Fruit fly (Drosophila melanogaster) whole organism, embryonic: Measurements from ENCODE around the gene CG18095.

Experiments used
- Adf1 ChIP-seq: fragments of 200-800 bp; sonication (Bioruptor generic); IDR thresholded peaks from 2 replicates; pipeline ENCODE4 v1.3.6; 2022; ENCODE audit warnings: missing biosample characterization, missing genetic modification characterization
- Bdp1 ChIP-seq: fragments of 200-800 bp; sonication (Bioruptor generic); optimal IDR thresholded peaks from 3 replicates; lab custom pipeline; 2016; ENCODE audit warnings: missing biosample characterization, missing genetic modification characterization
- CG10543 ChIP-seq: fragments of 200-800 bp; sonication (Bioruptor generic); optimal IDR thresholded peaks from 3 replicates; lab custom pipeline; 2017; ENCODE audit warnings: missing biosample characterization, mild to moderate bottlenecking, missing genetic modification characterization, moderate library complexity
- CG10959 ChIP-seq: fragments of 200-800 bp; sonication (Bioruptor generic); IDR thresholded peaks from 2 replicates; pipeline ENCODE4 v1.3.6; 2022; ENCODE audit warnings: missing biosample characterization, missing genetic modification characterization
- CG11723 ChIP-seq: fragments of 200-800 bp; sonication (Bioruptor generic); optimal IDR thresholded peaks from 2 replicates; lab custom pipeline; 2017; ENCODE audit warnings: missing biosample characterization, mild to moderate bottlenecking, missing genetic modification characterization
- CG12299 ChIP-seq: fragments of 200-800 bp; sonication (Bioruptor generic); optimal IDR thresholded peaks from 2 replicates; lab custom pipeline; 2018; ENCODE audit warnings: missing biosample characterization, mild to moderate bottlenecking, missing genetic modification characterization
- CG1647 ChIP-seq: fragments of 200-800 bp; sonication (Bioruptor generic); optimal IDR thresholded peaks from 3 replicates; lab custom pipeline; 2016; ENCODE audit warnings: missing biosample characterization, missing genetic modification characterization
- CG16815 ChIP-seq: fragments of 200-800 bp; sonication (Bioruptor generic); optimal IDR thresholded peaks from 3 replicates; lab custom pipeline; 2017; ENCODE audit warnings: missing biosample characterization, mild to moderate bottlenecking, missing genetic modification characterization
- CG18599 ChIP-seq: fragments of 200-800 bp; sonication (Bioruptor generic); optimal IDR thresholded peaks from 3 replicates; lab custom pipeline; 2017; ENCODE audit warnings: missing biosample characterization, missing genetic modification characterization, mild to moderate bottlenecking, moderate library complexity, missing genetic modification reagents
- CG33213 ChIP-seq: fragments of 200-800 bp; sonication (Bioruptor generic); optimal IDR thresholded peaks from 3 replicates; lab custom pipeline; 2016; ENCODE audit warnings: missing biosample characterization, missing genetic modification characterization
- CG33557 ChIP-seq: fragments of 200-800 bp; sonication (Bioruptor generic); optimal IDR thresholded peaks from 2 replicates; lab custom pipeline; 2019; ENCODE audit warnings: missing biosample characterization, mild to moderate bottlenecking, missing genetic modification characterization, moderate library complexity
- CG3726 ChIP-seq: fragments of 200-800 bp; sonication (Bioruptor generic); IDR thresholded peaks from 3 replicates; pipeline ENCODE4, ENCODE4 v1.3.6; 2022; ENCODE audit warnings: missing biosample characterization, missing genetic modification characterization
- CG6175 ChIP-seq: fragments of 200-800 bp; sonication (Bioruptor generic); IDR thresholded peaks from 3 replicates; pipeline ENCODE4 v1.3.6; 2022; ENCODE audit warnings: missing biosample characterization, missing genetic modification characterization
- CG7271 ChIP-seq: fragments of 200-800 bp; sonication (Bioruptor generic); optimal IDR thresholded peaks from 2 replicates; lab custom pipeline; 2018; ENCODE audit warnings: missing biosample characterization, mild to moderate bottlenecking, missing genetic modification characterization, moderate library complexity
- CG8765 ChIP-seq: fragments of 200-800 bp; sonication (Bioruptor generic); IDR thresholded peaks from 2 replicates; pipeline ENCODE4 v1.3.6; 2022; ENCODE audit warnings: missing biosample characterization, missing genetic modification characterization
- CG8924 ChIP-seq: fragments of 200-800 bp; optimal IDR thresholded peaks from 3 replicates; lab custom pipeline; 2019; ENCODE audit warnings: missing biosample characterization, mild to moderate bottlenecking, missing genetic modification characterization, moderate library complexity
- CG9215 ChIP-seq: fragments of 200-800 bp; sonication (Bioruptor generic); IDR thresholded peaks from 2 replicates; pipeline ENCODE4 v1.3.6; 2022; ENCODE audit warnings: missing biosample characterization, missing genetic modification characterization
- CG9932 ChIP-seq: fragments of 200-800 bp; sonication (Bioruptor generic); IDR thresholded peaks from 2 replicates; pipeline ENCODE4 v1.3.6; 2022; ENCODE audit warnings: missing biosample characterization, missing genetic modification characterization
- Deaf1 ChIP-seq: fragments of 200-800 bp; optimal IDR thresholded peaks from 3 replicates; lab custom pipeline; 2019; ENCODE audit warnings: missing biosample characterization, mild to moderate bottlenecking, missing genetic modification characterization, moderate library complexity
- Elba2 ChIP-seq: fragments of 200-800 bp; sonication (Bioruptor generic); optimal IDR thresholded peaks from 3 replicates; lab custom pipeline; 2016; ENCODE audit warnings: missing biosample characterization, missing genetic modification characterization
- H2.0 ChIP-seq: fragments of 200-800 bp; sonication (Bioruptor generic); IDR thresholded peaks from 2 replicates; pipeline ENCODE4 v1.3.6; 2022; ENCODE audit warnings: missing biosample characterization, missing genetic modification characterization
- HmgZ ChIP-seq: fragments of 200-800 bp; sonication (Bioruptor generic); optimal IDR thresholded peaks from 2 replicates; lab custom pipeline; 2018; ENCODE audit warnings: missing biosample characterization, mild to moderate bottlenecking, missing genetic modification characterization
- Lhr ChIP-seq: fragments of 200-800 bp; sonication (Bioruptor generic); optimal IDR thresholded peaks from 3 replicates; lab custom pipeline; 2017; ENCODE audit warnings: mild to moderate bottlenecking, missing biosample characterization, missing genetic modification reagents, missing genetic modification characterization
- Med ChIP-seq: fragments of 200-800 bp; sonication (Bioruptor generic); peaks from one replicate; lab custom pipeline; 2016; ENCODE audit warnings: missing biosample characterization, missing genetic modification characterization, mild to moderate bottlenecking, inconsistent platforms, moderate library complexity
- Nf-YA ChIP-seq: fragments of 200-800 bp; sonication (Bioruptor generic); IDR thresholded peaks from 2 replicates; pipeline ENCODE4 v1.3.6; 2022; ENCODE audit warnings: missing biosample characterization, missing genetic modification characterization
- Ptx1 ChIP-seq: fragments of 200-800 bp; sonication (Bioruptor generic); IDR thresholded peaks from 2 replicates; pipeline ENCODE4 v1.3.6; 2022; ENCODE audit warnings: missing biosample characterization, missing genetic modification characterization
- Sry-δ ChIP-seq: fragments of 200-800 bp; sonication (Bioruptor generic); optimal IDR thresholded peaks from 2 replicates; lab custom pipeline; 2016; ENCODE audit warnings: missing biosample characterization, missing genetic modification characterization
- Trl ChIP-seq, 3 experiments: fragments of >200 bp in 2 of 3; fragments of 200-800 bp in 1 of 3; sonication (Bioruptor generic) in 1 of 3; optimal IDR thresholded peaks; 2 replicates in 1 of 3; 3 replicates in 2 of 3; lab custom pipeline; 2016 to 2017; ENCODE audit warnings: missing biosample characterization in 1 of 3, missing genetic modification characterization in 1 of 3
- Vsx1 ChIP-seq: fragments of 200-800 bp; sonication (Bioruptor generic); optimal IDR thresholded peaks from 2 replicates; lab custom pipeline; 2017; ENCODE audit warnings: missing biosample characterization, mild to moderate bottlenecking, missing genetic modification characterization, missing genetic modification reagents
- Xrp1 ChIP-seq: fragments of 200-800 bp; sonication (Bioruptor generic); IDR thresholded peaks from 2 replicates; pipeline ENCODE4 v1.3.6; 2022; ENCODE audit warnings: missing biosample characterization, missing genetic modification characterization
- al ChIP-seq: fragments of 200-800 bp; sonication (Bioruptor generic); IDR thresholded peaks from 2 replicates; pipeline ENCODE4 v1.3.6; 2022; ENCODE audit warnings: missing biosample characterization, missing genetic modification characterization
- az2 ChIP-seq: fragments of 200-800 bp; sonication (Bioruptor generic); optimal IDR thresholded peaks from 3 replicates; lab custom pipeline; 2016; ENCODE audit warnings: missing biosample characterization, missing genetic modification characterization
- btn ChIP-seq: fragments of 200-800 bp; sonication (Bioruptor generic); optimal IDR thresholded peaks from 2 replicates; lab custom pipeline; 2016; ENCODE audit warnings: missing biosample characterization, missing genetic modification characterization
- chinmo ChIP-seq: fragments of 200-800 bp; sonication (Bioruptor generic); IDR thresholded peaks from 4 replicates; pipeline ENCODE4 v1.3.6; 2022; ENCODE audit warnings: missing biosample characterization, missing genetic modification characterization; ENCODE audit not compliant: partially characterized antibody
- ems ChIP-seq: fragments of 200-800 bp; sonication (Bioruptor generic); optimal IDR thresholded peaks from 3 replicates; lab custom pipeline; 2016; ENCODE audit warnings: missing biosample characterization, missing genetic modification characterization
- fd102C ChIP-seq: fragments of 200-800 bp; sonication (Bioruptor generic); optimal IDR thresholded peaks from 2 replicates; lab custom pipeline; 2018; ENCODE audit warnings: missing biosample characterization, mild to moderate bottlenecking, missing genetic modification characterization, moderate library complexity
- h ChIP-seq: fragments of >200 bp; optimal IDR thresholded peaks from 2 replicates; lab custom pipeline; 2017
- kay ChIP-seq: fragments of 200-800 bp; sonication (Bioruptor generic); optimal IDR thresholded peaks from 2 replicates; lab custom pipeline; 2016; ENCODE audit warnings: missing biosample characterization, missing genetic modification characterization
- ken ChIP-seq: fragments of 200-800 bp; sonication (Bioruptor generic); IDR thresholded peaks from 3 replicates; pipeline ENCODE4 v1.3.6; 2022; ENCODE audit warnings: missing biosample characterization, missing genetic modification characterization
- org-1 ChIP-seq: fragments of 200-800 bp; sonication (Bioruptor generic); optimal IDR thresholded peaks from 2 replicates; lab custom pipeline; 2017; ENCODE audit warnings: missing biosample characterization, missing genetic modification characterization
- pzg ChIP-seq: fragments of 200-800 bp; sonication (Bioruptor generic); optimal IDR thresholded peaks from 3 replicates; lab custom pipeline; 2018; ENCODE audit warnings: missing biosample characterization, mild to moderate bottlenecking, missing genetic modification characterization, moderate library complexity
- repo ChIP-seq: fragments of 200-800 bp; sonication (Bioruptor generic); optimal IDR thresholded peaks from 2 replicates; lab custom pipeline; 2016; ENCODE audit warnings: missing biosample characterization, missing genetic modification characterization
- stc ChIP-seq: fragments of 200-800 bp; sonication (Bioruptor generic); IDR thresholded peaks from 2 replicates; pipeline ENCODE4 v1.3.6; 2022; ENCODE audit warnings: missing biosample characterization, missing genetic modification characterization
- twi ChIP-seq: fragments of 200-800 bp; optimal IDR thresholded peaks from 2 replicates; lab custom pipeline; 2019; ENCODE audit warnings: missing biosample characterization, mild to moderate bottlenecking, missing genetic modification characterization, moderate library complexity
- vvl ChIP-seq: fragments of 200-800 bp; sonication (Bioruptor generic); IDR thresholded peaks from 2 replicates; pipeline ENCODE4 v1.3.6; 2022; ENCODE audit warnings: missing biosample characterization, missing genetic modification characterization
- z ChIP-seq: fragments of 200-800 bp; sonication (Bioruptor generic); IDR thresholded peaks from 3 replicates; pipeline ENCODE4 v1.3.6; 2022; ENCODE audit warnings: missing biosample characterization, missing genetic modification characterization
- zen ChIP-seq: fragments of 200-800 bp; sonication (Bioruptor generic); optimal IDR thresholded peaks from 3 replicates; lab custom pipeline; 2018; ENCODE audit warnings: missing biosample characterization, mild to moderate bottlenecking, missing genetic modification characterization, moderate library complexity
- zen2 ChIP-seq: fragments of 200-800 bp; sonication (Bioruptor generic); IDR thresholded peaks from 3 replicates; pipeline ENCODE4 v1.3.6; 2022; ENCODE audit warnings: missing biosample characterization, missing genetic modification characterization; ENCODE audit not compliant: partially characterized antibody

The CG18095 gene

dm6 chr2L:14021646-14022129 lies 9.7 kb downstream of the CG18095 start (continued):
- TF ChIP-seq vvl (GFP tag; lab: Robert Waterston, UW): no peak; the same call in 1 of the 2 replicates
- no peak for TF ChIP-seq Bdp1 (GFP tag; lab: Kevin White, UChicago)
- TF ChIP-seq twi: no peak
- no peak for TF ChIP-seq CG3726 (GFP tag; lab: Robert Waterston, UW)
- no peak for TF ChIP-seq CG16815 (GFP tag; lab: Kevin White, UChicago)
- peak in 1 of 2 experiments; percentile 12 for TF ChIP-seq Trl (optimal IDR thresholded peaks at IDR 0.05; lab: Kevin White, UChicago)
- TF ChIP-seq Trl (GFP tag; optimal IDR thresholded peaks at IDR 0.05; lab: Kevin White, UChicago): no peak
- 0 out of 3 replicates have a peak, but pooled peaks have one; percentile 46 for TF ChIP-seq zen2 (GFP tag; lab: Robert Waterston, UW)
- TF ChIP-seq z (GFP tag; lab: Robert Waterston, UW): 0 out of 3 replicates have a peak, but pooled peaks have one; percentile 48
- TF ChIP-seq az2 (GFP tag; lab: Kevin White, UChicago): no peak
- peak; percentile 100 for TF ChIP-seq chinmo (GFP tag; lab: Robert Waterston, UW)
- TF ChIP-seq CG1647: peak; percentile 9
- no peak for TF ChIP-seq CG18599 (GFP tag; lab: Kevin White, UChicago)
- TF ChIP-seq btn: peak; percentile 23

dm6 chr2L:14020875-14021643 lies 10.3 kb downstream of the CG18095 start:
- TF ChIP-seq h (lab: Kevin White, UChicago): no peak
- TF ChIP-seq ems (GFP tag; lab: Kevin White, UChicago): peak; percentile 48
- peak; percentile 88 for TF ChIP-seq Med (GFP tag; lab: Kevin White, UChicago)
- TF ChIP-seq CG9215 (GFP tag; lab: Robert Waterston, UW): no peak; the same call in none of the 2 replicates
- TF ChIP-seq CG6175 (GFP tag; lab: Robert Waterston, UW): 0 out of 3 replicates have a peak, but pooled peaks have one; percentile 17
- TF ChIP-seq Nf-YA (GFP tag; lab: Robert Waterston, UW): 0 out of 2 replicates have a peak, but pooled peaks have one; percentile 17
- no peak for TF ChIP-seq pzg (GFP tag; lab: Kevin White, UChicago)
- peak; percentile 59; the same call in 1 of the 2 replicates for TF ChIP-seq CG10959 (GFP tag; lab: Robert Waterston, UW)
- TF ChIP-seq CG12299 (tag; lab: Kevin White, UChicago): peak; percentile 6
- TF ChIP-seq Deaf1 (tag; lab: Kevin White, UChicago): peak; percentile 76
- TF ChIP-seq HmgZ: peak; percentile 54
- TF ChIP-seq CG7271 (tag; lab: Kevin White, UChicago): peak; percentile 60
- TF ChIP-seq Sry-δ: no peak
- peak; percentile 36; the same call in 1 of the 2 replicates for TF ChIP-seq CG8765 (GFP tag; lab: Robert Waterston, UW)
- TF ChIP-seq CG11723: no peak
- 0 out of 2 replicates have a peak, but pooled peaks have one; percentile 3 for TF ChIP-seq al
- TF ChIP-seq org-1: no peak
- peak; percentile 39; the same call in 1 of the 3 replicates for TF ChIP-seq ken (GFP tag; lab: Robert Waterston, UW)
- peak; percentile 85 for TF ChIP-seq CG8924
- TF ChIP-seq Elba2 (GFP tag; lab: Kevin White, UChicago): no peak
- TF ChIP-seq CG33213 (GFP tag; lab: Kevin White, UChicago): no peak
- peak; percentile 67 for TF ChIP-seq CG33557 (GFP tag; lab: Kevin White, UChicago)
- peak; percentile 2 for TF ChIP-seq Lhr (GFP tag; lab: Kevin White, UChicago)
- TF ChIP-seq fd102C (GFP tag; lab: Kevin White, UChicago): no peak
- peak; percentile 63 for TF ChIP-seq CG9932 (GFP tag; lab: Robert Waterston, UW)
- no peak for TF ChIP-seq Adf1 (GFP tag; lab: Robert Waterston, UW)
- no peak for TF ChIP-seq kay (GFP tag; lab: Kevin White, UChicago)
- no peak for TF ChIP-seq Vsx1 (GFP tag; lab: Kevin White, UChicago)
- TF ChIP-seq H2.0: peak; percentile 38; the same call in 1 of the 2 replicates
- peak; percentile 60 for TF ChIP-seq stc (GFP tag; lab: Robert Waterston, UW)
- peak; percentile 51 for TF ChIP-seq Ptx1 (GFP tag; lab: Robert Waterston, UW)
- TF ChIP-seq repo (GFP tag; lab: Kevin White, UChicago): no peak
- TF ChIP-seq zen (tag; lab: Kevin White, UChicago): no peak
- TF ChIP-seq CG10543: no peak
- TF ChIP-seq Xrp1: peak; percentile 82
